Worm (Caenorhabditis elegans): ENCODE data around the gene M01F1.8.
A peak's percentile ranks its signal among the peaks of the same experiment; 100 is the strongest.

- TF ChIP-seq ceh-16 (tag; optimal IDR thresholded peaks at IDR 0.05) (peak; percentile 44), lsy-2 (tag; optimal IDR thresholded peaks at IDR 0.05) (no peak), ztf-11 (tag; optimal IDR thresholded peaks at IDR 0.05) (no peak), unc-39 (tag; optimal IDR thresholded peaks at IDR 0.05) (no peak), nhr-25 (tag; optimal IDR thresholded peaks at IDR 0.05) (no peak), ztf-4 (tag; optimal IDR thresholded peaks at IDR 0.05) (no peak), unc-55 (GFP tag; optimal IDR thresholded peaks at IDR 0.05) (no peak), nhr-77 (tag; optimal IDR thresholded peaks at IDR 0.05) (no peak), nhr-11 (tag; optimal IDR thresholded peaks at IDR 0.05) (no peak)
Observed at ce11 chrIII:3478795-3479398, 23.5 kb downstream of the M01F1.8 start.

Data from whole organism, L2 larva.